Fruit fly (Drosophila melanogaster): ENCODE results near the gene CG13760.

Gene CG13760

DNA sequence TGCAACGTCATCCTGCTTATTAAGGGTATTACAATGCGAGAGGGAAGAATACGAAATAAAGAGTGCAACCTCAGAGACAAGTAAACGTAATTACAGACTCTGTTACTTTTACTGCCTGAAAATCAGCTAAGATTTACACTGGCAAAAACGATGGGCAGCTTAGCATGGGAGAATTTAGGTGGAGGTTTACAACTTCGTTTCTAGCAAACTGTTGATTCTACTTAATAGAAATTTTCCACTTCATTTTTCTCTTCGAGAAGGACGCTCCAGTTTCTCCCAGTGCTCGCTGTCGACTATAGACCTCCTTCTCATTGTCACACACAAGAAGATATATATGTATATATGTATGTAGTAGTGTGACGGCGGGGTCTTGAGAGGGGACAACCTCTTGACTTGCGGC lies 49.4 kb downstream of the CG13760 start (continued):
- TF ChIP-seq Gug (GFP tag; IDR thresholded peaks at IDR 0.05) = peak; percentile 43; the same call in 1 of the 4 replicates
- no peak for TF ChIP-seq CG11398 (GFP tag; optimal IDR thresholded peaks at IDR 0.05)
- TF ChIP-seq CG16813 (GFP tag; IDR thresholded peaks at IDR 0.05; ENCODE audit: partially characterized antibody) = no peak
- no peak for TF ChIP-seq pita (GFP tag; optimal IDR thresholded peaks at IDR 0.05)
- TF ChIP-seq CG15479 (GFP tag; optimal IDR thresholded peaks at IDR 0.05) = no peak
- TF ChIP-seq her (GFP tag; optimal IDR thresholded peaks at IDR 0.05) = no peak
- TF ChIP-seq yki (optimal IDR thresholded peaks at IDR 0.05) = no peak
- TF ChIP-seq hth (optimal IDR thresholded peaks at IDR 0.05) = no peak
- no peak for TF ChIP-seq CG6813 (GFP tag; optimal IDR thresholded peaks at IDR 0.05)
- no peak for TF ChIP-seq fu2 (GFP tag; optimal IDR thresholded peaks at IDR 0.05)
- peak; percentile 11 for TF ChIP-seq CG7556 (GFP tag; optimal IDR thresholded peaks at IDR 0.05)
- no peak for TF ChIP-seq nerfin-1 (tag; optimal IDR thresholded peaks at IDR 0.05)
- peak in 1 of 3 experiments; percentile 23 for TF ChIP-seq lola (GFP tag; optimal IDR thresholded peaks at IDR 0.05)
- no peak for TF ChIP-seq CG17612 (GFP tag; IDR thresholded peaks at IDR 0.05)
- TF ChIP-seq Asciz (GFP tag; optimal IDR thresholded peaks at IDR 0.05) = no peak
- no peak for TF ChIP-seq wor (GFP tag; IDR thresholded peaks at IDR 0.05)
- TF ChIP-seq CG2120 (GFP tag; optimal IDR thresholded peaks at IDR 0.05) = peak; percentile 4
- TF ChIP-seq CG8478 (optimal IDR thresholded peaks at IDR 0.05) = no peak
- no peak for TF ChIP-seq CkIIα-i1 (GFP tag; IDR thresholded peaks at IDR 0.05)
- TF ChIP-seq CG9727 (GFP tag; optimal IDR thresholded peaks at IDR 0.05) = no peak
- 0 out of 2 replicates have a peak, but pooled peaks have one; percentile 12 for TF ChIP-seq sim (GFP tag; IDR thresholded peaks at IDR 0.05)
- TF ChIP-seq nau (GFP tag; optimal IDR thresholded peaks at IDR 0.05) = no peak
- peak; percentile 19; the same call in 1 of the 2 replicates for TF ChIP-seq Atf6 (GFP tag; IDR thresholded peaks at IDR 0.05)
- TF ChIP-seq CG17829 (tag; optimal IDR thresholded peaks at IDR 0.05) = peak; percentile 27
- no peak for TF ChIP-seq CG7963 (GFP tag; IDR thresholded peaks at IDR 0.05; ENCODE audit: partially characterized antibody)
- no peak for TF ChIP-seq Elba2 (GFP tag; optimal IDR thresholded peaks at IDR 0.05)
- TF ChIP-seq tna (GFP tag; IDR thresholded peaks at IDR 0.05; ENCODE audit: partially characterized antibody) = no peak
- TF ChIP-seq fru (optimal IDR thresholded peaks at IDR 0.05) = no peak
- no peak for TF ChIP-seq btn (GFP tag; optimal IDR thresholded peaks at IDR 0.05)
- no peak for TF ChIP-seq Dref (GFP tag; IDR thresholded peaks at IDR 0.05)
- TF ChIP-seq CG7271 (tag; optimal IDR thresholded peaks at IDR 0.05) = no peak
- peak; percentile 4 for TF ChIP-seq CG1529 (GFP tag; optimal IDR thresholded peaks at IDR 0.05)
- no peak for TF ChIP-seq CG4854 (GFP tag; optimal IDR thresholded peaks at IDR 0.05)
- peak; percentile 45 for TF ChIP-seq slp2 (GFP tag; optimal IDR thresholded peaks at IDR 0.05)
- no peak for TF ChIP-seq sqz (GFP tag; optimal IDR thresholded peaks at IDR 0.05)
- TF ChIP-seq ase (GFP tag; IDR thresholded peaks at IDR 0.05) = 0 out of 3 replicates have a peak, but pooled peaks have one; percentile 22
- TF ChIP-seq wek (GFP tag; optimal IDR thresholded peaks at IDR 0.05) = no peak
- no peak for TF ChIP-seq rib (GFP tag; IDR thresholded peaks at IDR 0.05)
- no peak for TF ChIP-seq CG17568 (GFP tag; optimal IDR thresholded peaks at IDR 0.05)
- TF ChIP-seq kni (GFP tag; optimal IDR thresholded peaks at IDR 0.05) = no peak
- peak; percentile 23; the same call in 1 of the 2 replicates for TF ChIP-seq dimm (GFP tag; IDR thresholded peaks at IDR 0.05)
- TF ChIP-seq CG30020 (tag; optimal IDR thresholded peaks at IDR 0.05) = no peak
- TF ChIP-seq br (optimal IDR thresholded peaks at IDR 0.05) = no peak
- TF ChIP-seq aop (GFP tag; IDR thresholded peaks at IDR 0.05) = 0 out of 2 replicates have a peak, but pooled peaks have one; percentile 17
- TF ChIP-seq vfl (GFP tag; optimal IDR thresholded peaks at IDR 0.05) = no peak
- no peak for TF ChIP-seq mirr (GFP tag; optimal IDR thresholded peaks at IDR 0.05)
- no peak for TF ChIP-seq Dfd (GFP tag; optimal IDR thresholded peaks at IDR 0.05)
- TF ChIP-seq org-1 (GFP tag; optimal IDR thresholded peaks at IDR 0.05) = peak; percentile 4
- TF ChIP-seq CG2129 (GFP tag; IDR thresholded peaks at IDR 0.05; ENCODE audit: partially characterized antibody) = no peak
- TF ChIP-seq MTF-1 (GFP tag; optimal IDR thresholded peaks at IDR 0.05; ENCODE audit: borderline replicate concordance) = no peak
- TF ChIP-seq CG10267 (tag; optimal IDR thresholded peaks at IDR 0.05) = no peak
- no peak for TF ChIP-seq crol (GFP tag; IDR thresholded peaks at IDR 0.05)
- 0 out of 2 replicates have a peak, but pooled peaks have one; percentile 34 for TF ChIP-seq sob (GFP tag; IDR thresholded peaks at IDR 0.05)

Data from whole organism, embryonic.